Worm (Caenorhabditis elegans): ENCODE data around the gene polh-1.

ce11 chrIII:1927230-1927629 is 22.8 kb downstream of the polh-1 start:
- TF ChIP-seq nhr-77 (tag; optimal IDR thresholded peaks at IDR 0.05) (no peak), fos-1 (tag; optimal IDR thresholded peaks at IDR 0.05) (no peak), skn-1 (tag; optimal IDR thresholded peaks at IDR 0.05) (no peak), elt-3 (tag; optimal IDR thresholded peaks at IDR 0.05) (no peak), alr-1 (tag; optimal IDR thresholded peaks at IDR 0.05) (no peak)

Data from whole organism, L2 larva.